Worm (Caenorhabditis elegans): ENCODE data around the gene fem-2.
A peak's percentile ranks its signal among the peaks of the same experiment; 100 is the strongest.

Gene fem-2

DNA sequence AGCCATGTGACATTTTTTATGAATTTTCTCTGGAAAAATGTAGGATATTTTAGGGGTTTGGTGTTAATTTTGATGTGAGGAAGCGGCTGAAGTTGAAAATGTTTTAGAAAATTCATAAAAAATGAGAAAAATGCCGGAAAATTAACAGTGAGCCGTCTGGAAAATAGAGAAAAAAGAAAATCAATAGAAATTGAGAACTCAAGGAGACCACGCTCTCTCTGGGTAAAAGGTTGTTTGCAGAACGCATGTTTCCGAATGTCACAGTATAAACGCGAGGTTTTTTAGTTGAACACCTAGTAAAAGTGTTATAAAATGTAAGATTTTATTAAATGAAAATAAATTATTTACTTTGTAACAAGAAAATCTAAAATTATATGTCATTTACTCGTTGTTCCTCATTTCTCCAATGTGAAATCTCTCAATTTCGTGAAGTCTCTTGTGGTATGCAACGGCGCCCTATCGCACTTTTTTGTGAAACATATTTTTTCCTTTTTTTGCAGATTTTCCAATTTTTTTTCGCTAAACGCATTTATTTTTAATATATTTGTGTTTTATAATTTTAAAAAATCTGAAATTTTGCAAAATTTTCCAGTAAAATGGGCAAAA, 5.9 kb upstream of the fem-2 start, which contains the start of the genes tag-266 and tag-267 (continued):
- no peak for TF ChIP-seq mef-2 (tag; optimal IDR thresholded peaks at IDR 0.05)
- TF ChIP-seq nhr-28 (tag; optimal IDR thresholded peaks at IDR 0.05): no peak
- TF ChIP-seq unc-130 (tag; optimal IDR thresholded peaks at IDR 0.05): peak; percentile 44
- TF ChIP-seq C04F5.9 (tag; optimal IDR thresholded peaks at IDR 0.05): peak; percentile 56
- TF ChIP-seq lsy-2 (tag; optimal IDR thresholded peaks at IDR 0.05): peak; percentile 61 to 83

ce11 chrIII:638319-638718, 3.9 kb upstream of the fem-2 start, which contains the start of gene sbds-1:
sbds-1 (minus strand) TSS chrIII:638419.
- no peak for TF ChIP-seq alr-1 (tag; optimal IDR thresholded peaks at IDR 0.05; ENCODE audit: borderline replicate concordance)
- TF ChIP-seq ama-1 (optimal IDR thresholded peaks at IDR 0.05): no peak
- TF ChIP-seq grh-1 (GFP tag; IDR thresholded peaks at IDR 0.05): no peak
- TF ChIP-seq tbx-2 (tag; optimal IDR thresholded peaks at IDR 0.05): no peak
- no peak for TF ChIP-seq egl-27 (tag; optimal IDR thresholded peaks at IDR 0.05)
- TF ChIP-seq ztf-11 (tag; optimal IDR thresholded peaks at IDR 0.05): no peak
- TF ChIP-seq zip-4 (GFP tag; optimal IDR thresholded peaks at IDR 0.05): no peak
- TF ChIP-seq mep-1 (tag; optimal IDR thresholded peaks at IDR 0.05): no peak
- TF ChIP-seq mef-2 (tag; optimal IDR thresholded peaks at IDR 0.05): no peak
- TF ChIP-seq nhr-76 (tag; optimal IDR thresholded peaks at IDR 0.05): no peak
- no peak for TF ChIP-seq zag-1 (tag; optimal IDR thresholded peaks at IDR 0.05)

DNA sequence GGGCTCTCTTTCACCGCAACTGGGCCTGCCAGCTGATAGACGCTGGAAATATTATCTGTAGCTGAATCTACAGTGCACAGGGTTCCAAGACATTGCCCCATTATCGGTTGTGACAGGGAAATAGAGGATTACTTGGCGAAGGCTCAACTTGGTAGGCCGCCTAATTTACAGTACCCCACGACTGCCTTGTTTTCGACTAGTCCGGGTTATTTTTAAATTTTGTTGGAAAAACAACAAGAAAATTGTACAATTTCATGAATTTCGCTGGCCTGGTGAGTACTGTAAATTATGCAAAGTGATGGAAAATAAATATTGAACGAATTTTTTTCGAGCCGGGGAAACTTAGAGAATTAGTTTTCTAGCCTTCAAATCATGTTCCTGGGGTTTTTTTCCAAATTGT, 1.6 kb upstream of the fem-2 start, which contains the start of gene T19C3.7:
Gene T19C3.7, minus strand, starts transcription at position 101 of the 400 bp plus-strand sequence.
- TF ChIP-seq nhr-11 (tag; optimal IDR thresholded peaks at IDR 0.05) (no peak), alr-1 (tag; optimal IDR thresholded peaks at IDR 0.05; ENCODE audit: borderline replicate concordance) (no peak), ces-1 (GFP tag; optimal IDR thresholded peaks at IDR 0.05) (no peak), C16A3.4 (tag; optimal IDR thresholded peaks at IDR 0.05) (no peak)

ce11 chrIII:631421-631820, 3.0 kb downstream of the fem-2 start, which contains the start of gene T19C3.6:
T19C3.6 (minus strand) TSS chrIII:631521.
- TF ChIP-seq zag-1 (tag; optimal IDR thresholded peaks at IDR 0.05): no peak

- TF ChIP-seq nhr-28 (tag; optimal IDR thresholded peaks at IDR 0.05): no peak
- no peak for TF ChIP-seq vab-15 (tag; optimal IDR thresholded peaks at IDR 0.05)
- no peak for TF ChIP-seq nhr-11 (tag; optimal IDR thresholded peaks at IDR 0.05)
- no peak for TF ChIP-seq unc-62 (GFP tag; optimal IDR thresholded peaks at IDR 0.05)
- no peak for TF ChIP-seq ceh-63 (GFP tag; optimal IDR thresholded peaks at IDR 0.05)
- TF ChIP-seq elt-2 (tag; optimal IDR thresholded peaks at IDR 0.05): no peak
- TF ChIP-seq nhr-84 (tag; optimal IDR thresholded peaks at IDR 0.05): no peak
- TF ChIP-seq tbx-2 (tag; optimal IDR thresholded peaks at IDR 0.05): no peak
- TF ChIP-seq lin-14 (GFP tag; optimal IDR thresholded peaks at IDR 0.05): no peak
- TF ChIP-seq ceh-8 (GFP tag; optimal IDR thresholded peaks at IDR 0.05): no peak
- TF ChIP-seq hlh-17 (GFP tag; optimal IDR thresholded peaks at IDR 0.05; ENCODE audit: borderline replicate concordance): no peak
- no peak for TF ChIP-seq F16B12.6 (tag; optimal IDR thresholded peaks at IDR 0.05)
- TF ChIP-seq aha-1 (tag; optimal IDR thresholded peaks at IDR 0.05): no peak
- no peak for TF ChIP-seq ceh-82 (tag; optimal IDR thresholded peaks at IDR 0.05)
- no peak for TF ChIP-seq skn-1 (tag; optimal IDR thresholded peaks at IDR 0.05)
- TF ChIP-seq nhr-237 (tag; optimal IDR thresholded peaks at IDR 0.05): no peak
- TF ChIP-seq pag-3 (tag; optimal IDR thresholded peaks at IDR 0.05; ENCODE audit: borderline replicate concordance, insufficient read depth): no peak
- TF ChIP-seq dsc-1 (tag; optimal IDR thresholded peaks at IDR 0.05): no peak
- TF ChIP-seq alr-1 (tag; optimal IDR thresholded peaks at IDR 0.05; ENCODE audit: borderline replicate concordance): no peak
Measured at ce11 chrIII:627838-628237, 6.6 kb downstream of the fem-2 start, which contains the start of gene T19C3.5. T19C3.5 (minus strand) TSS chrIII:627938.

Measured in whole organism, L1 larva.